Fruit fly (Drosophila melanogaster) whole organism, pupa: ENCODE measurements around the gene Bgb.

Experiments used
- CG10348 ChIP-seq: fragments of 200-800 bp; sonication (Bioruptor generic); IDR thresholded peaks from 2 replicates; pipeline ENCODE4 v1.3.6; 2022; ENCODE audit warnings: missing biosample characterization, missing genetic modification characterization
- CG12605 ChIP-seq: fragments of 200-800 bp; sonication (Bioruptor generic); IDR thresholded peaks from 2 replicates; pipeline ENCODE4 v1.3.6; 2022; ENCODE audit warnings: missing biosample characterization, missing genetic modification characterization
- CG13204 ChIP-seq: fragments of 200-800 bp; sonication (Bioruptor generic); optimal IDR thresholded peaks from 2 replicates; lab custom pipeline; 2018; ENCODE audit warnings: missing biosample characterization, mild to moderate bottlenecking, missing genetic modification characterization, moderate library complexity
- CG14655 ChIP-seq: fragments of 200-800 bp; sonication (Bioruptor generic); optimal IDR thresholded peaks from 3 replicates; lab custom pipeline; 2017; ENCODE audit warnings: mild to moderate bottlenecking, missing biosample characterization, missing genetic modification reagents, missing genetic modification characterization
- CG15710 ChIP-seq: fragments of 200-800 bp; sonication (Bioruptor generic); optimal IDR thresholded peaks from 2 replicates; lab custom pipeline; 2018; ENCODE audit warnings: missing biosample characterization, mild to moderate bottlenecking, missing genetic modification characterization, moderate library complexity
- CG17806 ChIP-seq: fragments of 200-800 bp; sonication (Bioruptor generic); optimal IDR thresholded peaks from 2 replicates; lab custom pipeline; 2018; ENCODE audit warnings: missing biosample characterization, mild to moderate bottlenecking, missing genetic modification characterization, moderate library complexity
- CG32121 ChIP-seq: fragments of 200-800 bp; sonication (Bioruptor generic); IDR thresholded peaks from 2 replicates; pipeline ENCODE4 v1.3.6; 2022; ENCODE audit warnings: missing biosample characterization, missing genetic modification characterization
- CG34367 ChIP-seq: fragments of 200-800 bp; sonication (Bioruptor generic); optimal IDR thresholded peaks from 2 replicates; lab custom pipeline; 2018; ENCODE audit warnings: missing biosample characterization, mild to moderate bottlenecking, missing genetic modification characterization
- CG4496 ChIP-seq: fragments of 200-800 bp; sonication (Bioruptor generic); IDR thresholded peaks from 3 replicates; pipeline ENCODE4 v1.3.6; 2022; ENCODE audit warnings: missing biosample characterization, missing genetic modification characterization
- CG8159 ChIP-seq: fragments of 200-800 bp; sonication (Bioruptor generic); optimal IDR thresholded peaks from 3 replicates; lab custom pipeline; 2018; ENCODE audit warnings: missing biosample characterization, mild to moderate bottlenecking, missing genetic modification characterization, moderate library complexity
- CG8301 ChIP-seq: fragments of 200-800 bp; sonication (Bioruptor generic); optimal IDR thresholded peaks from 2 replicates; lab custom pipeline; 2018; ENCODE audit warnings: missing biosample characterization, mild to moderate bottlenecking, missing genetic modification characterization
- CG9948 ChIP-seq: fragments of 200-800 bp; sonication (Bioruptor generic); optimal IDR thresholded peaks from 2 replicates; lab custom pipeline; 2018; ENCODE audit warnings: missing biosample characterization, mild to moderate bottlenecking, missing genetic modification characterization, moderate library complexity
- D1 ChIP-seq: fragments of 200-800 bp; sonication (Bioruptor generic); optimal IDR thresholded peaks from 2 replicates; lab custom pipeline; 2018; ENCODE audit warnings: missing biosample characterization, mild to moderate bottlenecking, missing genetic modification characterization, moderate library complexity
- EcR ChIP-seq: fragments of 200-800 bp; sonication (Bioruptor generic); optimal IDR thresholded peaks from 3 replicates; lab custom pipeline; 2019; ENCODE audit warnings: missing biosample characterization, missing genetic modification characterization, mild to moderate bottlenecking, moderate library complexity, missing genetic modification reagents
- Ets98B ChIP-seq: fragments of 200-800 bp; sonication (Bioruptor generic); IDR thresholded peaks from 2 replicates; pipeline ENCODE4 v1.3.6; 2022; ENCODE audit warnings: missing biosample characterization, missing genetic modification characterization
- Pif1A ChIP-seq: fragments of 200-800 bp; sonication (Bioruptor generic); optimal IDR thresholded peaks from 3 replicates; lab custom pipeline; 2016; ENCODE audit warnings: missing biosample characterization, missing genetic modification characterization
- Pif1B ChIP-seq: fragments of 200-800 bp; sonication (Bioruptor generic); optimal IDR thresholded peaks from 3 replicates; lab custom pipeline; 2016; ENCODE audit warnings: missing biosample characterization, missing genetic modification characterization
- Snoo ChIP-seq: fragments of 200-800 bp; sonication (Bioruptor generic); optimal IDR thresholded peaks from 3 replicates; lab custom pipeline; 2017; ENCODE audit warnings: missing biosample characterization, mild to moderate bottlenecking, missing genetic modification characterization, inconsistent platforms
- fd96Ca ChIP-seq: fragments of 200-800 bp; sonication (Bioruptor generic); IDR thresholded peaks from 3 replicates; pipeline ENCODE4 v1.3.6; 2022; ENCODE audit warnings: missing biosample characterization, missing genetic modification characterization
- gl ChIP-seq: fragments of 200-800 bp; sonication (Bioruptor generic); optimal IDR thresholded peaks from 2 replicates; lab custom pipeline; 2018; ENCODE audit warnings: missing biosample characterization, mild to moderate bottlenecking, missing genetic modification characterization
- rn ChIP-seq: fragments of 200-800 bp; sonication (Bioruptor generic); IDR thresholded peaks from 2 replicates; pipeline ENCODE4 v1.3.6; 2022; ENCODE audit warnings: missing biosample characterization, missing genetic modification characterization

The Bgb gene

DNA sequence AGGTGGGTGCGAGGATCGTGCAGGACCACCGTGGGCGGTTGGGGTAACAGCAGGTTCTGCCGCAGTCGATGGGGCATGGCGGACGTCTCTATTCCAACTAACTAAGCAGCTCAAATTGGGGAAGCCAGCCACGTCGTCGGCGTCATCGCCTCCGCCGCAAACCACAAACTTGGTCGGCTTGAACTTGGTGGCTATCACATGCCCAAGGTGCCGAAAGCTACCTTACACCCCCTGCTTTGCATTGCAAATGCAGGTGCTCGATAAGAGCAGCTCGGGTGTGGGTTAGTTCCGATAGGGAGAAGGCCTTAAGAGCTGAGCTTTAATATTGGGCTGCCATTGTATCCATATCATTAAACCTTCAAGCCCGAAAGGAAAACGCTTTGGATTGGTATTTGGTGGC lies 30.5 kb downstream of the Bgb start, which contains the start of gene RabX5:
RabX5 (minus strand) TSS at position 101 of the 400 bp plus-strand sequence.
- TF ChIP-seq CG32121 (no peak), gl (tag; lab: Kevin White, UChicago) (no peak), CG8159 (tag; lab: Kevin White, UChicago) (no peak), fd96Ca (GFP tag; lab: Robert Waterston, UW) (no peak), CG12605 (GFP tag; lab: Robert Waterston, UW) (no peak), CG15710 (tag; lab: Kevin White, UChicago) (no peak)

DNA sequence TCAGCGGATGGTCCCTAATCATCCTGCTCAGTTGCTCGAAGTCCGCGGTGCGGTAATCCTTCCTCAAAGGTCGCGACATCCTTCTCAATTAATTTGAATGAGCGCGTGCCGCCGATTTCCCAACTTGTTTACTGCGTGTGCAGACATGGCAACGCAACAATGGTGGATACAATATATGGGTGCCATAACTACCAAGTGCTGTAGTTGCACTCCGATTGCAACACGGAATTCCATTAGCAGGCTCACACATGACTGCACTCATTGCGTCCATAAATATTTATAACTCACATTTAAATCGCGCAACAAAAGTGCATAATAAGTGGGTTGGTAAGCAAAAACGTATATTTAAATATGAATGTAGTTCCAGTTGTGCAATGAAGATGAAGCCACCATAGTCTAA lies 33.1 kb downstream of the Bgb start, which contains the start of gene CG13930:
CG13930 (minus strand) TSS at position 101 of the 400 bp plus-strand sequence.
- TF ChIP-seq Ets98B (GFP tag; lab: Robert Waterston, UW) (no peak), CG34367 (tag; lab: Kevin White, UChicago) (no peak), Pif1A (GFP tag; lab: Kevin White, UChicago) (no peak), CG17806 (tag; lab: Kevin White, UChicago) (no peak), rn (GFP tag; lab: Robert Waterston, UW) (no peak), CG9948 (no peak), CG8159 (tag; lab: Kevin White, UChicago) (no peak), Snoo (tag; lab: Kevin White, UChicago) (no peak), CG32121 (no peak), CG8301 (tag; lab: Kevin White, UChicago) (no peak)

DNA sequence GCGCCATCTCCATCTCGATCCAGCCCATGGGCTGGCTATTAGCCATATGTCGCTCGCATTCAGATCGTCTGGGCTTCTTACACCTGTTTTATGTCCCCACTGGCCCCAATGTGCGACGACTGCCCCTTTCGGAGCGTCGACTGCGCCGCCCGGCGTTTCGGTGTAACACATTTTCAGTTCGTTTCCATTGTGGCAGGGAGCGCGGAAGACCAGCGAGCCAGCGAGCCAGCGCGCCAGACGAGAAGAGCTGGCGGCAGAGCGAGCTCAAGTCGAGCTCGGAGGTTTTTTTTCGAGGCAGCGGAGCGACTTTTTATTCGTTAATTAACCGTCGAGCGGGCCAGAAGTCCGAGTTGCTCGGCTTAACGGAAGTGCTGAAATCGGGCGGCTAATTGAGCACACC lies 34.9 kb downstream of the Bgb start, which contains the start of gene CG7991:
CG7991 (plus strand) TSS at position 329 of the 400 bp plus-strand sequence.
- TF ChIP-seq CG10348, result no peak
- TF ChIP-seq Ets98B (GFP tag; lab: Robert Waterston, UW), result no peak
- no peak for TF ChIP-seq EcR (GFP tag; lab: Kevin White, UChicago)
- no peak for TF ChIP-seq CG17806 (tag; lab: Kevin White, UChicago)
- no peak; the same call in 2 of the 3 replicates for TF ChIP-seq CG4496 (GFP tag; lab: Robert Waterston, UW)
- TF ChIP-seq rn (GFP tag; lab: Robert Waterston, UW), result no peak
- TF ChIP-seq gl (tag; lab: Kevin White, UChicago), result no peak
- TF ChIP-seq Snoo (tag; lab: Kevin White, UChicago), result no peak
- TF ChIP-seq CG14655 (GFP tag; lab: Kevin White, UChicago), result no peak

DNA sequence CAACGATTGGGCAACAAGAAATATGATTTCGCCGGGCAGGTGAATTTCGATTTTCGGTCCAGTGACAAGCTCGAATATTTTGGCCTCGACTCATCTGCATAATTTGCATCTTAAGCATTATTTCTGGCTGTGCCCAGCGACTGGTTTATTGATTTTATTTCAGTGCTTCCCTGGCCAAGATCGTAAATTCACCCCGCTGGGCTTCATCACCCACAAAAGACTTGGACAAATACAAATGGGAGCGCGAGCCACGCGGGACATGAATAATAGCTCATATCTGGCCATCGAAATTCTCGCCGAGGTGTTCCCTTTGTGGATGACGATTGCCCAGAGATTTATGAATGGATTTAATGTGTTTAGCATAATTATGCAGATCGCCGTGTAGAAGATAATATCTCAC lies 35.7 kb downstream of the Bgb start:
- TF ChIP-seq rn (GFP tag; lab: Robert Waterston, UW) (no peak), Pif1B (GFP tag; lab: Kevin White, UChicago) (no peak), CG13204 (GFP tag; lab: Kevin White, UChicago) (no peak), gl (tag; lab: Kevin White, UChicago) (no peak), CG8159 (tag; lab: Kevin White, UChicago) (no peak), CG17806 (tag; lab: Kevin White, UChicago) (no peak), Ets98B (GFP tag; lab: Robert Waterston, UW) (no peak), CG34367 (tag; lab: Kevin White, UChicago) (no peak), CG15710 (tag; lab: Kevin White, UChicago) (no peak), D1 (no peak), CG8301 (tag; lab: Kevin White, UChicago) (no peak), CG9948 (no peak)

DNA sequence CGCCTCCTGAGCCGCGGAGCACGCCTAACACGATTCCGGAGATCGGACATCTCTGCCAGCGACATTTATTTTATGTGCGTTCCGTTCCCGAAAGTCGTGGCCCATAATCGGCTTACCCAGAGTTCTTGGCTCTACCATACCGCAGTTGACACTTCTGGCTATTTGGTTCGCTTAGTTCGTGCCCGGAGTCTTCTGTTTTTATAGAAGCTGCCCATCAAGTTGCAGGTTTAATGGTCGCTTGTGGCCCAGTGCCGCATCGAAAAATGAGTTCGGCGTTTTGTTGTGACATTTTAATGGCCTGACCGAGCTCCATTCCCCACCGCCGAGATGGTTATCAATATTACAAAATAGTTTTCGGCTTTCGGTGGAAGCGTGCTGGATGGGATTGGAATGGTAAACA lies 36.7 kb downstream of the Bgb start:
- TF ChIP-seq CG14655 (GFP tag; lab: Kevin White, UChicago) (no peak), CG15710 (tag; lab: Kevin White, UChicago) (no peak), Ets98B (GFP tag; lab: Robert Waterston, UW) (no peak), CG13204 (GFP tag; lab: Kevin White, UChicago) (no peak)
- TF ChIP-seq, all 21 proteins: peak for 0

DNA sequence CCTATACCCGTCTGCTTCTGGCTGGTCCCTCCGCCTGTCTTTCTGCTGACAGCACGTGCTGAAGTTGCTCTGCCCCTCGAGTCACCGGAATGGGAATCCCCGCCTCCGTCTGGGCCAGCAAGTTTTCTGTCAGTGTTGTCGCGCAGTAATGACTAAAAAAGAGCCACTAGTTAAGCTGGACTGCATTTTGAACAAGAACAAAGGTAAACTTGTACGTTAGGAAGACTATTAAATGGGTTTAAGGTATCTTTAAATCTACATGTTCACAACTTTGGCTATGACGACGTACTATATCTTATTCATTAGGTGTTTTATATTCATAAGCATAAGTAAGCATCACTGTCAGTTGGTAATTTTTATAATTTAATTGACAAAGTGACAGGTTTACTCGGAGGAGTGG lies 39.9 kb downstream of the Bgb start:
- TF ChIP-seq CG8301 (tag; lab: Kevin White, UChicago), result peak; percentile 9
- no peak for TF ChIP-seq Ets98B (GFP tag; lab: Robert Waterston, UW)
- TF ChIP-seq CG14655 (GFP tag; lab: Kevin White, UChicago), result peak; percentile 35
- peak; percentile 11 for TF ChIP-seq Pif1B (GFP tag; lab: Kevin White, UChicago)
- TF ChIP-seq CG13204 (GFP tag; lab: Kevin White, UChicago), result no peak
- TF ChIP-seq fd96Ca (GFP tag; lab: Robert Waterston, UW), result no peak
- TF ChIP-seq CG9948, result peak; percentile 28
- TF ChIP-seq EcR (GFP tag; lab: Kevin White, UChicago), result peak; percentile 23
- no peak for TF ChIP-seq CG32121
- no peak for TF ChIP-seq D1
- TF ChIP-seq CG8159 (tag; lab: Kevin White, UChicago), result peak; percentile 61
- TF ChIP-seq CG15710 (tag; lab: Kevin White, UChicago), result peak; percentile 38
- TF ChIP-seq CG34367 (tag; lab: Kevin White, UChicago), result no peak
- TF ChIP-seq Pif1A (GFP tag; lab: Kevin White, UChicago), result peak; percentile 36
- peak; percentile 5 for TF ChIP-seq gl (tag; lab: Kevin White, UChicago)
- TF ChIP-seq Snoo (tag; lab: Kevin White, UChicago), result peak; percentile 39
- TF ChIP-seq CG17806 (tag; lab: Kevin White, UChicago), result peak; percentile 23
